Fruit fly (Drosophila melanogaster) whole organism, embryonic: ENCODE data around the gene CG6163.

Experiments
- CG12299 ChIP-seq: fragments of 200-800 bp; sonication (Bioruptor generic); optimal IDR thresholded peaks from 2 replicates; lab custom pipeline; 2018; ENCODE audit warnings: missing biosample characterization, mild to moderate bottlenecking, missing genetic modification characterization
- CG8089 ChIP-seq: fragments of 200-800 bp; sonication (Bioruptor generic); optimal IDR thresholded peaks from 3 replicates; lab custom pipeline; 2016; ENCODE audit warnings: missing biosample characterization, missing genetic modification characterization
- ERR ChIP-seq: fragments of 200-800 bp; sonication (Bioruptor generic); optimal IDR thresholded peaks from 2 replicates; lab custom pipeline; 2016; ENCODE audit warnings: missing biosample characterization, missing genetic modification characterization
- H15 ChIP-seq: fragments of 200-800 bp; sonication (Bioruptor generic); IDR thresholded peaks from 3 replicates; pipeline ENCODE4 v1.3.6; 2022; ENCODE audit warnings: missing biosample characterization, missing genetic modification characterization
- Lim3 ChIP-seq: fragments of 200-800 bp; sonication (Bioruptor generic); IDR thresholded peaks from 2 replicates; pipeline ENCODE4 v1.3.6; 2022; ENCODE audit warnings: missing biosample characterization, missing genetic modification characterization
- Lpt ChIP-seq: fragments of >200 bp; optimal IDR thresholded peaks from 2 replicates; lab custom pipeline; 2018; ENCODE audit warnings: missing biosample characterization, missing genetic modification characterization
- Oaz ChIP-seq: fragments of 200-800 bp; sonication (Bioruptor generic); IDR thresholded peaks from 2 replicates; pipeline ENCODE4 v1.3.6; 2022; ENCODE audit warnings: missing biosample characterization, missing genetic modification characterization
- amos ChIP-seq: fragments of 200-800 bp; sonication (Bioruptor generic); IDR thresholded peaks from 2 replicates; pipeline ENCODE4 v1.3.6; 2022; ENCODE audit warnings: missing biosample characterization, missing genetic modification characterization; ENCODE audit not compliant: partially characterized antibody
- da ChIP-seq: fragments of 200-800 bp; sonication (Bioruptor generic); optimal IDR thresholded peaks from 2 replicates; lab custom pipeline; 2016; ENCODE audit warnings: missing biosample characterization, missing genetic modification characterization
- eve ChIP-seq, 2 experiments: fragments of >200 bp; optimal IDR thresholded peaks; 2 replicates each; lab custom pipeline; 2017; ENCODE audit warnings: missing biosample characterization in 2 of 2, missing genetic modification characterization in 2 of 2
- gce ChIP-seq: fragments of 200-800 bp; sonication (Bioruptor generic); IDR thresholded peaks from 3 replicates; pipeline ENCODE4 v1.3.6; 2022; ENCODE audit warnings: missing biosample characterization, missing genetic modification characterization
- gfzf ChIP-seq: fragments of 200-800 bp; sonication (Bioruptor generic); optimal IDR thresholded peaks from 2 replicates; lab custom pipeline; 2016; ENCODE audit warnings: missing biosample characterization, mild to moderate bottlenecking, missing genetic modification characterization, moderate library complexity

dm6 chr3L:11372449-11372848 is 7.8 kb upstream of the CG6163 start:
- TF ChIP-seq ERR: no peak
- TF ChIP-seq H15 (GFP tag; lab: Robert Waterston, UW): no peak
- TF ChIP-seq Oaz (GFP tag; lab: Robert Waterston, UW): no peak
- no peak for TF ChIP-seq amos (GFP tag; lab: Robert Waterston, UW)
- TF ChIP-seq eve (GFP tag; optimal IDR thresholded peaks at IDR 0.05; lab: Kevin White, UChicago): peak in 1 of 2 experiments; percentile 5
- TF ChIP-seq CG12299 (tag; lab: Kevin White, UChicago): no peak
- no peak for TF ChIP-seq CG8089 (GFP tag; lab: Kevin White, UChicago)
- no peak for TF ChIP-seq da (GFP tag; lab: Kevin White, UChicago)
- no peak for TF ChIP-seq gfzf
- no peak for TF ChIP-seq gce (GFP tag; lab: Robert Waterston, UW)
- no peak for TF ChIP-seq Lpt (GFP tag; lab: Kevin White, UChicago)
- no peak for TF ChIP-seq Lim3
